Worm (Caenorhabditis elegans) whole organism, early embryonic: ENCODE data around the gene K08D10.14.
"Not testable (repeated sequence)": the region's sequence is repeated elsewhere in the genome, so short reads cannot be mapped to it uniquely, and the experiment has no call there.

ENCODE experiments used
- B0310.2 ChIP-seq: sonication (generic microtip); optimal IDR thresholded peaks from 2 replicates; lab custom pipeline; 2016; ENCODE audit warnings: mild to moderate bottlenecking, missing genetic modification characterization, missing compliant biosample characterization
- aly-1 ChIP-seq: sonication (generic microtip); optimal IDR thresholded peaks from 2 replicates; lab custom pipeline; 2016; ENCODE audit warnings: missing genetic modification characterization, missing compliant biosample characterization
- ama-1 ChIP-seq: fragments of 150-350 bp; optimal IDR thresholded peaks from 2 replicates; lab custom pipeline; 2014
- ceh-13 ChIP-seq: fragments of 200-800 bp; sonication (Bioruptor generic); optimal IDR thresholded peaks from 2 replicates; lab custom pipeline; 2018; ENCODE audit warnings: mild to moderate bottlenecking, missing genetic modification characterization, missing compliant biosample characterization
- ets-7 ChIP-seq: sonication (generic microtip); optimal IDR thresholded peaks from 2 replicates; lab custom pipeline; 2016; ENCODE audit warnings: missing genotype, missing genetic modification characterization, missing compliant biosample characterization
- hmbx-1 ChIP-seq: sonication (generic microtip); optimal IDR thresholded peaks from 2 replicates; lab custom pipeline; 2016; ENCODE audit warnings: mild to moderate bottlenecking, missing genetic modification characterization, missing compliant biosample characterization
- hnd-1 ChIP-seq: sonication (generic microtip); optimal IDR thresholded peaks from 2 replicates; lab custom pipeline; 2016; ENCODE audit warnings: missing genetic modification characterization, missing compliant biosample characterization
- scrt-1 ChIP-seq: fragments of 200-800 bp; sonication (Bioruptor generic); IDR thresholded peaks from 2 replicates; pipeline ENCODE4 v1.3.6; 2022; ENCODE audit warnings: missing genetic modification characterization, missing compliant biosample characterization
- tbx-11 ChIP-seq: fragments of 200-800 bp; sonication (Bioruptor generic); IDR thresholded peaks from 2 replicates; pipeline ENCODE4 v1.3.6; 2022; ENCODE audit warnings: missing genetic modification characterization, missing compliant biosample characterization
- tbx-37 ChIP-seq: fragments of 200-800 bp; sonication (Bioruptor generic); conservative IDR thresholded peaks from 2 replicates; pipeline ENCODE4 v1.3.6; 2022; ENCODE audit warnings: missing genetic modification reagents, missing genetic modification characterization, missing compliant biosample characterization

- not testable (repeated sequence) for TF ChIP-seq ama-1 (lab: Kevin White, UChicago); B0310.2 (tag; lab: Kevin White, UChicago); hnd-1 (tag; lab: Kevin White, UChicago); hmbx-1; ets-7 (tag; lab: Kevin White, UChicago); tbx-37 (GFP tag; lab: Robert Waterston, UW); scrt-1 (GFP tag; lab: Robert Waterston, UW); ceh-13 (GFP tag; lab: Kevin White, UChicago); tbx-11 (GFP tag; lab: Robert Waterston, UW); aly-1 (tag; lab: Kevin White, UChicago)
Observed at ce11 chrIV:4142986-4143385, 11.8 kb upstream of the K08D10.14 start, which contains the start of gene F49F1.12.
